Comparison of ENCODE assay signal across 4 fruit fly cellular contexts in genomic region chrX:19875059-19875458, dm6.
TF ChIP-seq lines count a peak whose summit lies in the region.

No protein-coding gene starts in this region.

TF ChIP-seq in whole organism, adult, 20 proteins besides CTCF, POLR2A, EP300 and RAD21 (continued from another document):
- no peak for TF ChIP-seq bab1 (GFP tag; optimal IDR thresholded peaks at IDR 0.05; lab: Kevin White, UChicago)
- TF ChIP-seq Hr96 (GFP tag; optimal IDR thresholded peaks at IDR 0.05; lab: Kevin White, UChicago): peak; percentile 91

TF ChIP-seq in whole organism, embryonic, 481 proteins besides CTCF, POLR2A, EP300 and RAD21 (continued from another document and continues in another):
- TF ChIP-seq CG8944 (GFP tag; optimal IDR thresholded peaks at IDR 0.05; lab: Kevin White, UChicago) (no peak), tup (GFP tag; optimal IDR thresholded peaks at IDR 0.05; lab: Kevin White, UChicago) (no peak), CG1602 (GFP tag; optimal IDR thresholded peaks at IDR 0.05; lab: Kevin White, UChicago) (no peak), CG12744 (GFP tag; optimal IDR thresholded peaks at IDR 0.05; lab: Kevin White, UChicago) (no peak), nmo (GFP tag; optimal IDR thresholded peaks at IDR 0.05; lab: Kevin White, UChicago) (peak; percentile 44), Spps (tag; optimal IDR thresholded peaks at IDR 0.05; lab: Kevin White, UChicago) (no peak), CG14860 (GFP tag; IDR thresholded peaks at IDR 0.05; lab: Robert Waterston, UW; ENCODE audit: partially characterized antibody) (no peak), Sox102F (GFP tag; optimal IDR thresholded peaks at IDR 0.05; lab: Kevin White, UChicago) (peak; percentile 61), CG8388 (GFP tag; optimal IDR thresholded peaks at IDR 0.05; lab: Kevin White, UChicago) (peak; percentile 22), az2 (GFP tag; optimal IDR thresholded peaks at IDR 0.05; lab: Kevin White, UChicago) (peak; percentile 27), Mad (GFP tag; optimal IDR thresholded peaks at IDR 0.05; lab: Kevin White, UChicago) (no peak), sisA (GFP tag; IDR thresholded peaks at IDR 0.05; lab: Robert Waterston, UW) (no peak), CG10321 (GFP tag; IDR thresholded peaks at IDR 0.05; lab: Robert Waterston, UW) (no peak), Aef1 (GFP tag; IDR thresholded peaks at IDR 0.05; lab: Robert Waterston, UW) (no peak), CG15269 (tag; optimal IDR thresholded peaks at IDR 0.05; lab: Kevin White, UChicago) (peak; percentile 22), NfI (GFP tag; optimal IDR thresholded peaks at IDR 0.05; lab: Kevin White, UChicago) (peak; percentile 20), en (GFP tag; optimal IDR thresholded peaks at IDR 0.05; lab: Kevin White, UChicago) (no peak), CG12219 (GFP tag; optimal IDR thresholded peaks at IDR 0.05; lab: Kevin White, UChicago) (no peak), D (optimal IDR thresholded peaks at IDR 0.05; lab: Kevin White, UChicago) (no peak), D (GFP tag; optimal IDR thresholded peaks at IDR 0.05; lab: Kevin White, UChicago) (peak; percentile 28), fd64A (GFP tag; optimal IDR thresholded peaks at IDR 0.05; lab: Kevin White, UChicago) (no peak), Fer3 (tag; optimal IDR thresholded peaks at IDR 0.05; lab: Kevin White, UChicago) (no peak), tio (GFP tag; optimal IDR thresholded peaks at IDR 0.05; lab: Kevin White, UChicago) (peak; percentile 20), wek (GFP tag; optimal IDR thresholded peaks at IDR 0.05; lab: Kevin White, UChicago) (no peak), Nf-YB (GFP tag; optimal IDR thresholded peaks at IDR 0.05; lab: Kevin White, UChicago) (peak; percentile 27), CG1529 (GFP tag; optimal IDR thresholded peaks at IDR 0.05; lab: Kevin White, UChicago) (peak; percentile 38), CG17186 (GFP tag; optimal IDR thresholded peaks at IDR 0.05; lab: Kevin White, UChicago) (no peak), Ets65A (GFP tag; lab: Kevin White, UChicago) (peak; percentile 48), Blimp-1 (GFP tag; optimal IDR thresholded peaks at IDR 0.05; lab: Kevin White, UChicago) (peak; percentile 56), CG6254 (GFP tag; optimal IDR thresholded peaks at IDR 0.05; lab: Kevin White, UChicago) (peak; percentile 45), Fer1 (GFP tag; optimal IDR thresholded peaks at IDR 0.05; lab: Kevin White, UChicago) (peak; percentile 2), CG17385 (GFP tag; optimal IDR thresholded peaks at IDR 0.05; lab: Kevin White, UChicago) (peak; percentile 36), ac (GFP tag; optimal IDR thresholded peaks at IDR 0.05; lab: Kevin White, UChicago) (no peak), emc (GFP tag; optimal IDR thresholded peaks at IDR 0.05; lab: Kevin White, UChicago) (no peak), sens (GFP tag; lab: Kevin White, UChicago) (peak; percentile 84), Dip2 (GFP tag; IDR thresholded peaks at IDR 0.05; lab: Robert Waterston, UW) (no peak), phol (tag; optimal IDR thresholded peaks at IDR 0.05; lab: Kevin White, UChicago) (peak; percentile 54), ERR (GFP tag; optimal IDR thresholded peaks at IDR 0.05; lab: Kevin White, UChicago) (no peak), dimm (GFP tag; IDR thresholded peaks at IDR 0.05; lab: Robert Waterston, UW) (no peak), CG9876 (GFP tag; optimal IDR thresholded peaks at IDR 0.05; lab: Kevin White, UChicago) (no peak), ap (GFP tag; IDR thresholded peaks at IDR 0.05; lab: Robert Waterston, UW) (no peak), Xrp1 (GFP tag; IDR thresholded peaks at IDR 0.05; lab: Robert Waterston, UW) (peak; percentile 37; the same call in 1 of the 2 replicates), fu2 (GFP tag; optimal IDR thresholded peaks at IDR 0.05; lab: Kevin White, UChicago) (no peak), CG2712 (tag; optimal IDR thresholded peaks at IDR 0.05; lab: Kevin White, UChicago) (peak; percentile 34), GATAe (GFP tag; conservative IDR thresholded peaks at IDR 0.05; lab: Robert Waterston, UW) (no peak)

TF ChIP-seq in whole organism, prepupa, 60 proteins besides CTCF, POLR2A, EP300 and RAD21 (continued from another document):
- TF ChIP-seq Sox102F (GFP tag; optimal IDR thresholded peaks at IDR 0.05; lab: Kevin White, UChicago): peak; percentile 88
- peak; percentile 94 for TF ChIP-seq Hr4 (GFP tag; optimal IDR thresholded peaks at IDR 0.05; lab: Kevin White, UChicago)
- peak; percentile 93 for TF ChIP-seq CG16779 (tag; optimal IDR thresholded peaks at IDR 0.05; lab: Kevin White, UChicago)
- TF ChIP-seq fkh (GFP tag; optimal IDR thresholded peaks at IDR 0.05; lab: Kevin White, UChicago): no peak
- TF ChIP-seq acj6 (GFP tag; optimal IDR thresholded peaks at IDR 0.05; lab: Kevin White, UChicago): peak; percentile 91
- TF ChIP-seq CG1621 (tag; optimal IDR thresholded peaks at IDR 0.05; lab: Kevin White, UChicago): peak; percentile 91
- peak; percentile 56 for TF ChIP-seq Eip93F (GFP tag; optimal IDR thresholded peaks at IDR 0.05; lab: Kevin White, UChicago)
- peak; percentile 88 for TF ChIP-seq Met (GFP tag; optimal IDR thresholded peaks at IDR 0.05; lab: Kevin White, UChicago)
- TF ChIP-seq Sox14 (GFP tag; optimal IDR thresholded peaks at IDR 0.05; lab: Kevin White, UChicago): peak; percentile 93
- TF ChIP-seq CG7368 (GFP tag; optimal IDR thresholded peaks at IDR 0.05; lab: Kevin White, UChicago): peak; percentile 88
- TF ChIP-seq fd59A (GFP tag; optimal IDR thresholded peaks at IDR 0.05; lab: Kevin White, UChicago): peak; percentile 94
- peak; percentile 98 for TF ChIP-seq Eip78C (GFP tag; lab: Kevin White, UChicago)
- peak; percentile 92 for TF ChIP-seq CG3032 (tag; optimal IDR thresholded peaks at IDR 0.05; lab: Kevin White, UChicago)
- TF ChIP-seq CG9139 (GFP tag; optimal IDR thresholded peaks at IDR 0.05; lab: Kevin White, UChicago): peak; percentile 89
- peak; percentile 92 for TF ChIP-seq eg (GFP tag; IDR thresholded peaks at IDR 0.05; lab: Robert Waterston, UW)
- peak; percentile 86 for TF ChIP-seq cyc (GFP tag; optimal IDR thresholded peaks at IDR 0.05; lab: Kevin White, UChicago)
- peak; percentile 93 for TF ChIP-seq CG6808 (GFP tag; optimal IDR thresholded peaks at IDR 0.05; lab: Kevin White, UChicago)
- peak; percentile 93 to 95 for TF ChIP-seq ss (GFP tag; optimal IDR thresholded peaks at IDR 0.05; lab: Kevin White, UChicago)
- TF ChIP-seq CG32006 (GFP tag; optimal IDR thresholded peaks at IDR 0.05; lab: Kevin White, UChicago): peak; percentile 96
- peak; percentile 93 for TF ChIP-seq achi (GFP tag; optimal IDR thresholded peaks at IDR 0.05; lab: Kevin White, UChicago)
- peak; percentile 76 to 95 for TF ChIP-seq salr (GFP tag; optimal IDR thresholded peaks at IDR 0.05; lab: Kevin White, UChicago)
- TF ChIP-seq CG34406 (GFP tag; optimal IDR thresholded peaks at IDR 0.05; lab: Kevin White, UChicago): peak; percentile 92
- peak; percentile 94 for TF ChIP-seq Ets96B (tag; optimal IDR thresholded peaks at IDR 0.05; lab: Kevin White, UChicago)
- peak; percentile 93 for TF ChIP-seq CG10669 (GFP tag; optimal IDR thresholded peaks at IDR 0.05; lab: Kevin White, UChicago)
- TF ChIP-seq net (GFP tag; optimal IDR thresholded peaks at IDR 0.05; lab: Kevin White, UChicago): peak; percentile 94
- TF ChIP-seq CG31627 (GFP tag; optimal IDR thresholded peaks at IDR 0.05; lab: Kevin White, UChicago): peak; percentile 86
- peak; percentile 96 for TF ChIP-seq CG6276 (GFP tag; optimal IDR thresholded peaks at IDR 0.05; lab: Kevin White, UChicago)
- peak; percentile 66 for TF ChIP-seq vri (GFP tag; optimal IDR thresholded peaks at IDR 0.05; lab: Kevin White, UChicago)
- peak; percentile 95 for TF ChIP-seq Eip75B (GFP tag; optimal IDR thresholded peaks at IDR 0.05; lab: Kevin White, UChicago)
- peak; percentile 92 for TF ChIP-seq CG6792 (GFP tag; optimal IDR thresholded peaks at IDR 0.05; lab: Kevin White, UChicago)
- peak; percentile 88 for TF ChIP-seq topi (GFP tag; optimal IDR thresholded peaks at IDR 0.05; lab: Kevin White, UChicago)
- peak; percentile 93 for TF ChIP-seq dac (GFP tag; optimal IDR thresholded peaks at IDR 0.05; lab: Kevin White, UChicago)
- peak; percentile 89 for TF ChIP-seq esn (GFP tag; optimal IDR thresholded peaks at IDR 0.05; lab: Kevin White, UChicago)
- peak; percentile 84 for TF ChIP-seq Smox (GFP tag; optimal IDR thresholded peaks at IDR 0.05; lab: Kevin White, UChicago)
- TF ChIP-seq CG11294 (GFP tag; IDR thresholded peaks at IDR 0.05; lab: Robert Waterston, UW): peak; percentile 80
- TF ChIP-seq CG10631 (GFP tag; optimal IDR thresholded peaks at IDR 0.05; lab: Kevin White, UChicago): peak; percentile 94
- peak; percentile 57 for TF ChIP-seq Blimp-1 (GFP tag; optimal IDR thresholded peaks at IDR 0.05; lab: Kevin White, UChicago)
- peak; percentile 96 for TF ChIP-seq CG15336 (GFP tag; IDR thresholded peaks at IDR 0.05; lab: Robert Waterston, UW)
- TF ChIP-seq CG6163 (GFP tag; IDR thresholded peaks at IDR 0.05; lab: Robert Waterston, UW): peak; percentile 87
- peak; percentile 94 for TF ChIP-seq CG3919 (GFP tag; optimal IDR thresholded peaks at IDR 0.05; lab: Kevin White, UChicago)
- peak; percentile 94 for TF ChIP-seq OdsH (GFP tag; optimal IDR thresholded peaks at IDR 0.05; lab: Kevin White, UChicago)

TF ChIP-seq in whole organism, wandering third instar larva, 38 proteins besides CTCF, POLR2A, EP300 and RAD21 (continued from another document):
- TF ChIP-seq Vsx2 (GFP tag; optimal IDR thresholded peaks at IDR 0.05; lab: Kevin White, UChicago; ENCODE audit: partially characterized antibody): no peak
- peak; percentile 25 for TF ChIP-seq woc (GFP tag; optimal IDR thresholded peaks at IDR 0.05; lab: Kevin White, UChicago)
- TF ChIP-seq fru (GFP tag; optimal IDR thresholded peaks at IDR 0.05; lab: Kevin White, UChicago): peak; percentile 86
- no peak for TF ChIP-seq dl (GFP tag; optimal IDR thresholded peaks at IDR 0.05; lab: Kevin White, UChicago; ENCODE audit: insufficient read depth in 1 of 2, partially characterized antibody in 2 of 2)
- peak; percentile 73 for TF ChIP-seq br (GFP tag; optimal IDR thresholded peaks at IDR 0.05; lab: Kevin White, UChicago)
- TF ChIP-seq Dfd (GFP tag; optimal IDR thresholded peaks at IDR 0.05; lab: Kevin White, UChicago): no peak
- peak; percentile 68 for TF ChIP-seq Hnf4 (GFP tag; optimal IDR thresholded peaks at IDR 0.05; lab: Kevin White, UChicago)
- no peak for TF ChIP-seq usp (GFP tag; optimal IDR thresholded peaks at IDR 0.05; lab: Kevin White, UChicago)
- TF ChIP-seq rgr (GFP tag; optimal IDR thresholded peaks at IDR 0.05; lab: Kevin White, UChicago): peak; percentile 70
